Worm (Caenorhabditis elegans): ENCODE measurements around the gene F13D11.3.

- TF ChIP-seq ama-1 (optimal IDR thresholded peaks at IDR 0.05) (no peak), B0310.2 (tag; optimal IDR thresholded peaks at IDR 0.05) (no peak), scrt-1 (GFP tag; IDR thresholded peaks at IDR 0.05) (no peak)
These were observed 14.2 kb upstream of the F13D11.3 start for ce11 chrX:5819702-5820470.

Data from whole organism, early embryonic.